Worm (Caenorhabditis elegans) whole organism, young adult: ENCODE data around the gene F49F1.9.

Source experiments
- C06A6.2 ChIP-seq: fragments of 200-800 bp; sonication (Bioruptor generic); conservative IDR thresholded peaks from 2 replicates; pipeline ENCODE4 v1.3.6; 2022; ENCODE audit warnings: missing genetic modification characterization, missing compliant biosample characterization
- ama-1 ChIP-seq, 3 experiments: fragments of 150-350 bp in 1 of 3; sonication (generic microtip) in 2 of 3; optimal IDR thresholded peaks; 2 replicates each; lab custom pipeline; 2014 to 2018; ENCODE audit warnings: missing biosample characterization in 2 of 3, missing genetic modification characterization in 2 of 3, missing genetic modification reagents in 2 of 3
- ceh-100 ChIP-seq: fragments of 200-800 bp; sonication (Bioruptor generic); IDR thresholded peaks from 2 replicates; pipeline ENCODE4 v1.3.6; 2022; ENCODE audit warnings: missing genetic modification reagents, missing genetic modification characterization, missing compliant biosample characterization
- fkh-3 ChIP-seq: sonication (generic microtip); optimal IDR thresholded peaks from 2 replicates; lab custom pipeline; 2016; ENCODE audit warnings: mild to moderate bottlenecking, missing genetic modification characterization, missing compliant biosample characterization
- lir-1 ChIP-seq: fragments of 200-800 bp; sonication (Bioruptor generic); conservative IDR thresholded peaks from 2 replicates; pipeline ENCODE4 v1.3.6; 2022; ENCODE audit warnings: missing genetic modification reagents, missing genetic modification characterization, missing compliant biosample characterization
- nfya-2 ChIP-seq: fragments of 200-800 bp; sonication (Bioruptor generic); IDR thresholded peaks from 2 replicates; pipeline ENCODE4 v1.3.6; 2022; ENCODE audit warnings: missing genetic modification reagents, missing genetic modification characterization, missing compliant biosample characterization
- pha-4 ChIP-seq: fragments of 150-350 bp; sonication (generic microtip); optimal IDR thresholded peaks from 2 replicates; lab custom pipeline; 2014; ENCODE audit warnings: missing biosample characterization, missing genetic modification reagents, missing genetic modification characterization
- unc-62 ChIP-seq: fragments of 150-350 bp; optimal IDR thresholded peaks from 2 replicates; lab custom pipeline; 2014; ENCODE audit warnings: missing biosample characterization, missing genetic modification reagents, missing genetic modification characterization
- ztf-3 ChIP-seq: fragments of 200-800 bp; sonication (Bioruptor generic); optimal IDR thresholded peaks from 2 replicates; lab custom pipeline; 2018; ENCODE audit warnings: mild to moderate bottlenecking, missing genetic modification characterization, missing compliant biosample characterization

ce11 chrIV:4171531-4172163 is 34.3 kb upstream of the F49F1.9 start, which contains the start of the genes K08D10.13 and rnp-2:
- TF ChIP-seq ceh-100 (GFP tag; lab: Robert Waterston, UW) = no peak
- no peak for TF ChIP-seq ztf-3 (GFP tag; lab: Kevin White, UChicago)
- no peak for TF ChIP-seq unc-62 (GFP tag; lab: Kevin White, UChicago)
- no peak for TF ChIP-seq nfya-2
- TF ChIP-seq fkh-3 (tag; lab: Kevin White, UChicago) = no peak
- TF ChIP-seq ama-1 (optimal IDR thresholded peaks at IDR 0.05; lab: Kevin White, UChicago) = no peak
- TF ChIP-seq ama-1 (GFP tag; optimal IDR thresholded peaks at IDR 0.05; lab: Kevin White, UChicago) = no peak
- no peak for TF ChIP-seq C06A6.2 (GFP tag; lab: Robert Waterston, UW)
- no peak for TF ChIP-seq lir-1
- no peak for TF ChIP-seq pha-4 (tag; lab: Kevin White, UChicago)
